Worm (Caenorhabditis elegans) whole organism, L2 larva: Measurements from ENCODE around the gene sdhd-1.

ENCODE experiments used
- lin-11 ChIP-seq: fragments of 150-350 bp; sonication (generic microtip); optimal IDR thresholded peaks from 2 replicates; lab custom pipeline; 2014; ENCODE audit warnings: missing biosample characterization, missing genetic modification characterization, inconsistent platforms, mixed read lengths
- lsy-2 ChIP-seq, 2 experiments: fragments of 150-350 bp in 1 of 2; sonication (generic microtip) in 1 of 2; optimal IDR thresholded peaks; 2 replicates each; lab custom pipeline; 2014 to 2017; ENCODE audit warnings: missing biosample characterization in 2 of 2, missing genetic modification characterization in 2 of 2
- skn-1 ChIP-seq: sonication (generic microtip); optimal IDR thresholded peaks from 2 replicates; lab custom pipeline; 2017; ENCODE audit warnings: missing biosample characterization, missing genetic modification characterization
- unc-39 ChIP-seq: fragments of 150-350 bp; optimal IDR thresholded peaks from 2 replicates; lab custom pipeline; 2014; ENCODE audit warnings: missing biosample characterization, missing genetic modification characterization
- zag-1 ChIP-seq: fragments of 150-350 bp; optimal IDR thresholded peaks from 2 replicates; lab custom pipeline; 2014; ENCODE audit warnings: missing biosample characterization, missing genetic modification characterization

- TF ChIP-seq zag-1 (no peak), skn-1 (tag; lab: Kevin White, UChicago) (no peak), lin-11 (tag; lab: Kevin White, UChicago) (no peak), unc-39 (no peak), lsy-2 (tag; optimal IDR thresholded peaks at IDR 0.05; lab: Kevin White, UChicago) (no peak)
Measured at ce11 chrII:11044193-11044568, 5.5 kb downstream of the sdhd-1 start.
